Worm (Caenorhabditis elegans) whole organism, young adult: ENCODE measurements around the gene Y39G8B.13.
A peak's percentile ranks its signal among the peaks of the same experiment; 100 is the strongest.

Experiments used
- F10E7.11 ChIP-seq: sonication (generic microtip); optimal IDR thresholded peaks from 2 replicates; lab custom pipeline; 2017; ENCODE audit warnings: mild to moderate bottlenecking, missing genetic modification characterization, moderate library complexity, missing compliant biosample characterization
- F37B4.10 ChIP-seq: fragments of 200-800 bp; sonication (Bioruptor generic); IDR thresholded peaks from 2 replicates; pipeline ENCODE4 v1.3.6; 2022; ENCODE audit warnings: missing genetic modification characterization, missing compliant biosample characterization
- F39B2.1 ChIP-seq: fragments of 200-800 bp; sonication (Bioruptor generic); IDR thresholded peaks from 2 replicates; pipeline ENCODE4 v1.3.6; 2022; ENCODE audit warnings: missing genetic modification reagents, missing genetic modification characterization, missing compliant biosample characterization
- Y53F4B.3 ChIP-seq: fragments of 200-800 bp; sonication (Bioruptor generic); IDR thresholded peaks from 2 replicates; pipeline ENCODE4 v1.3.6; 2022; ENCODE audit warnings: missing genetic modification reagents, missing genetic modification characterization, missing compliant biosample characterization
- Y53G8AR.9 ChIP-seq: fragments of 200-800 bp; sonication (Bioruptor generic); conservative IDR thresholded peaks from 2 replicates; pipeline ENCODE4 v1.3.6; 2022; ENCODE audit warnings: missing genetic modification reagents, missing genetic modification characterization, missing compliant biosample characterization
- Y56A3A.18 ChIP-seq: fragments of 200-800 bp; sonication (Bioruptor generic); IDR thresholded peaks from 2 replicates; pipeline ENCODE4 v1.3.6; 2022; ENCODE audit warnings: missing genetic modification reagents, missing genetic modification characterization, missing compliant biosample characterization
- akir-1 ChIP-seq: fragments of 200-800 bp; sonication (Bioruptor generic); optimal IDR thresholded peaks from 2 replicates; lab custom pipeline; 2018; ENCODE audit warnings: mild to moderate bottlenecking, missing genetic modification characterization, moderate library complexity, missing compliant biosample characterization
- ama-1 ChIP-seq, 3 experiments: fragments of 150-350 bp in 1 of 3; sonication (generic microtip) in 2 of 3; optimal IDR thresholded peaks; 2 replicates each; lab custom pipeline; 2014 to 2018; ENCODE audit warnings: missing biosample characterization in 2 of 3, missing genetic modification characterization in 2 of 3, missing genetic modification reagents in 2 of 3
- aptf-2 ChIP-seq: fragments of 200-800 bp; sonication (Bioruptor generic); conservative IDR thresholded peaks from 2 replicates; pipeline ENCODE4 v1.3.6; 2022; ENCODE audit warnings: missing genetic modification reagents, missing genetic modification characterization, missing compliant biosample characterization
- atf-7 ChIP-seq: sonication (generic microtip); optimal IDR thresholded peaks from 2 replicates; lab custom pipeline; 2017; ENCODE audit warnings: mild to moderate bottlenecking, missing genetic modification characterization, missing compliant biosample characterization
- attf-3 ChIP-seq: fragments of 200-800 bp; sonication (Bioruptor generic); conservative IDR thresholded peaks from 2 replicates; pipeline ENCODE4 v1.3.6; 2022; ENCODE audit warnings: missing genetic modification reagents, missing genetic modification characterization, missing compliant biosample characterization
- attf-6 ChIP-seq: fragments of 200-800 bp; sonication (Bioruptor generic); IDR thresholded peaks from 2 replicates; pipeline ENCODE4 v1.3.6; 2022; ENCODE audit warnings: missing genetic modification reagents, missing genetic modification characterization, missing compliant biosample characterization
- ceh-79 ChIP-seq: sonication (generic microtip); optimal IDR thresholded peaks from 2 replicates; lab custom pipeline; 2017; ENCODE audit warnings: mild to moderate bottlenecking, missing genetic modification characterization, missing compliant biosample characterization
- die-1 ChIP-seq: sonication (generic microtip); optimal IDR thresholded peaks from 2 replicates; lab custom pipeline; 2016; ENCODE audit warnings: missing genotype, mild to moderate bottlenecking, missing genetic modification characterization, missing compliant biosample characterization
- dpl-1 ChIP-seq: fragments of 150-350 bp; optimal IDR thresholded peaks from 2 replicates; lab custom pipeline; 2014; ENCODE audit warnings: missing biosample characterization, missing genetic modification reagents, missing genetic modification characterization
- efl-1 ChIP-seq: fragments of 150-350 bp; optimal IDR thresholded peaks from 2 replicates; lab custom pipeline; 2014; ENCODE audit warnings: missing biosample characterization, missing genetic modification reagents, missing genetic modification characterization
- ekl-4 ChIP-seq: fragments of 200-800 bp; sonication (Bioruptor generic); IDR thresholded peaks from 2 replicates; pipeline ENCODE4 v1.3.6; 2022; ENCODE audit warnings: missing genetic modification reagents, missing genetic modification characterization, missing compliant biosample characterization
- hmg-1.2 ChIP-seq: fragments of 200-800 bp; sonication (Bioruptor generic); IDR thresholded peaks from 2 replicates; pipeline ENCODE4 v1.3.6; 2022; ENCODE audit warnings: missing genetic modification reagents, missing genetic modification characterization, missing compliant biosample characterization
- hrde-1 ChIP-seq: sonication (generic microtip); optimal IDR thresholded peaks from 2 replicates; lab custom pipeline; 2016; ENCODE audit warnings: missing genetic modification characterization, mild to moderate bottlenecking, missing compliant biosample characterization, moderate library complexity, missing genotype, missing genetic modification reagents, borderline replicate concordance
- hsf-1 ChIP-seq: fragments of 200-800 bp; sonication (Bioruptor generic); IDR thresholded peaks from 2 replicates; pipeline ENCODE4 v1.3.6; 2022; ENCODE audit warnings: missing genetic modification reagents, missing genetic modification characterization, missing compliant biosample characterization
- let-526 ChIP-seq: fragments of 200-800 bp; sonication (Bioruptor generic); IDR thresholded peaks from 2 replicates; pipeline ENCODE4 v1.3.6; 2022; ENCODE audit warnings: missing genetic modification reagents, missing genetic modification characterization, missing compliant biosample characterization
- let-607 ChIP-seq, 2 experiments: fragments of 200-800 bp in 1 of 2; sonication (Bioruptor generic) in 1 of 2; sonication (generic microtip) in 1 of 2; optimal IDR thresholded peaks; 2 replicates each; lab custom pipeline; 2016 to 2018; ENCODE audit warnings: mild to moderate bottlenecking in 2 of 2, missing compliant biosample characterization in 2 of 2, missing genetic modification characterization in 2 of 2, moderate library complexity in 2 of 2, missing genotype in 1 of 2
- lin-26 ChIP-seq: fragments of 200-800 bp; sonication (Bioruptor generic); IDR thresholded peaks from 2 replicates; pipeline ENCODE4 v1.3.6; 2022; ENCODE audit warnings: missing genetic modification reagents, missing genetic modification characterization, missing compliant biosample characterization
- lin-54 ChIP-seq: fragments of 200-800 bp; sonication (Bioruptor generic); optimal IDR thresholded peaks from 2 replicates; lab custom pipeline; 2018; ENCODE audit warnings: mild to moderate bottlenecking, missing genetic modification characterization, missing compliant biosample characterization
- lsy-27 ChIP-seq: sonication (generic microtip); optimal IDR thresholded peaks from 2 replicates; lab custom pipeline; 2017; ENCODE audit warnings: missing genetic modification characterization, mild to moderate bottlenecking, missing compliant biosample characterization, antibody characterized with exemption, missing genotype, borderline replicate concordance; ENCODE audit not compliant: insufficient read depth
- mxl-1 ChIP-seq: sonication (generic microtip); optimal IDR thresholded peaks from 2 replicates; lab custom pipeline; 2016; ENCODE audit warnings: missing genetic modification characterization, missing compliant biosample characterization
- nhr-179 ChIP-seq: sonication (generic microtip); optimal IDR thresholded peaks from 2 replicates; lab custom pipeline; 2016; ENCODE audit warnings: mild to moderate bottlenecking, missing genetic modification characterization, missing compliant biosample characterization
- nhr-80 ChIP-seq: sonication (generic microtip); optimal IDR thresholded peaks from 2 replicates; lab custom pipeline; 2016; ENCODE audit warnings: missing genetic modification characterization, missing compliant biosample characterization
- rcor-1 ChIP-seq: fragments of 200-800 bp; sonication (Bioruptor generic); IDR thresholded peaks from 2 replicates; pipeline ENCODE4 v1.3.6; 2022; ENCODE audit warnings: missing genetic modification reagents, missing genetic modification characterization, missing compliant biosample characterization
- snpc-4 ChIP-seq, 5 experiments: fragments of 150-350 bp in 1 of 5; sonication (generic microtip) in 4 of 5; optimal IDR thresholded peaks; 2 replicates each; lab custom pipeline; 2014 to 2018; ENCODE audit warnings: missing genetic modification characterization in 5 of 5, missing biosample characterization in 3 of 5, antibody characterized with exemption in 2 of 5, mild to moderate bottlenecking in 2 of 5, missing compliant biosample characterization in 2 of 5, missing genotype in 2 of 5, moderate library complexity in 2 of 5, missing genetic modification reagents in 1 of 5
- tlf-1 ChIP-seq: fragments of 200-800 bp; sonication (Bioruptor generic); optimal IDR thresholded peaks from 2 replicates; lab custom pipeline; 2018; ENCODE audit warnings: mild to moderate bottlenecking, missing genetic modification characterization, missing compliant biosample characterization
- zfh-2 ChIP-seq: fragments of 200-800 bp; sonication (Bioruptor generic); conservative IDR thresholded peaks from 2 replicates; pipeline ENCODE4 v1.3.6; 2022; ENCODE audit warnings: missing genetic modification reagents, missing genetic modification characterization, missing compliant biosample characterization
- ztf-18 ChIP-seq: sonication (generic microtip); optimal IDR thresholded peaks from 2 replicates; lab custom pipeline; 2016; ENCODE audit warnings: missing genotype, mild to moderate bottlenecking, missing genetic modification characterization, missing compliant biosample characterization
- ztf-26 ChIP-seq: sonication (generic microtip); optimal IDR thresholded peaks from 2 replicates; lab custom pipeline; 2017; ENCODE audit warnings: missing genetic modification characterization, missing compliant biosample characterization
- ztf-28 ChIP-seq: fragments of 200-800 bp; sonication (Bioruptor generic); IDR thresholded peaks from 2 replicates; pipeline ENCODE4 v1.3.6; 2022; ENCODE audit warnings: missing genetic modification reagents, missing genetic modification characterization, missing compliant biosample characterization

Gene Y39G8B.13

ce11 chrII:14014637-14015036 is 31.8 kb upstream of the Y39G8B.13 start:
- TF ChIP-seq F37B4.10 (GFP tag; lab: Robert Waterston, UW) = 0 out of 2 replicates have a peak, but pooled peaks have one; percentile 48
- no peak for TF ChIP-seq ekl-4 (GFP tag; lab: Robert Waterston, UW)
- TF ChIP-seq, all 124 proteins: peak for 1

ce11 chrII:14010656-14011376 is 28.0 kb upstream of the Y39G8B.13 start, which contains the start of gene F01D5.8:
Gene F01D5.8 (plus strand): TSS chrII:14010706.
- TF ChIP-seq attf-3 (GFP tag; lab: Robert Waterston, UW) (no peak), F10E7.11 (tag; lab: Kevin White, UChicago) (no peak), tlf-1 (GFP tag; lab: Kevin White, UChicago) (no peak), Y53G8AR.9 (GFP tag; lab: Robert Waterston, UW) (no peak), snpc-4 (GFP tag; optimal IDR thresholded peaks at IDR 0.05; lab: Kevin White, UChicago) (no peak), snpc-4 (tag; optimal IDR thresholded peaks at IDR 0.05; lab: Kevin White, UChicago) (peak; percentile 35 to 87 (median 74)), aptf-2 (GFP tag; lab: Robert Waterston, UW) (no peak), lin-54 (GFP tag; lab: Kevin White, UChicago) (no peak), attf-6 (GFP tag; lab: Robert Waterston, UW) (no peak), nhr-80 (tag; lab: Kevin White, UChicago) (peak; percentile 59), let-526 (GFP tag; lab: Robert Waterston, UW) (no peak), ztf-28 (no peak), F39B2.1 (GFP tag; lab: Robert Waterston, UW) (no peak), ama-1 (optimal IDR thresholded peaks at IDR 0.05; lab: Kevin White, UChicago) (no peak), ama-1 (GFP tag; optimal IDR thresholded peaks at IDR 0.05; lab: Kevin White, UChicago) (no peak), rcor-1 (no peak), lsy-27 (no peak), mxl-1 (tag; lab: Kevin White, UChicago) (no peak)

DNA sequence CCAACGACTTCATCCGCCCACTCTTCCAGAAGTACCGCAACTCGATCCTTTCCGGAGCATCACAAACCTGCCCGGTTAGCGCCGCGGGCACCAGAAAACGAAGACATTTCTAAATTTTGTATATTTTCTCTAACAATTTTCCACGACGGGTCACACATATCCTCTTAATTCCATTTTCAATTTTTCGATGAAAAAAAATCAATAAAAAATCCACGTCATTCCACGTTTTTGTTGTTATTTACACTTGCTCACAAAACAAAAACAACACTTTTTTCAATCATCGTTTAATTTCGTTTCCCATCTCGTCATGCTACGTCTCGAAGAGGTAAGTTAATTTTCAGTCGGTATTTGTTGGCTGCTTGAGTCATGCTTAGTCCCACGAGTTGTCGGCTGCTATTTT is 25.5 kb upstream of the Y39G8B.13 start, which contains the start of gene F01D5.7:
F01D5.7 (plus strand) TSS at position 301 of the 400 bp plus-strand sequence.
- no peak for TF ChIP-seq nhr-179

DNA sequence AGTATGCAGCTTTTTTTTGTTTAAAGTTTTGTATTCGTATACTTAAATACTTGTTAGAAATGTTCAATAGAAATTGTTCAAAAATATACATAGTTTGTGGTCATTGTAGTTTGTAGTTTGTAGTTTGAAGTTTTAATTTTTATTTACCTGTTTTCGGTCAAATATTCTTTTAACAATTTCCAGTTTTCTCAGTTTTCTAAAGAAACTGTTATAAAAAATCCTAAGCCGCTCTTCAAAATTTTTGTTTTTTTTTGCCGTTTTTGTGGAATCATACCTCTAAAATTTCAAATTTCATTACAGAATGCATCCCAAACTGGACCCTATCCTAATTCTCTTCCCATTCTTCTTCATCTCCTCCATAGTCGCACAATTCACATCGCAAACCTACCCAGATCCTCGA is 23.4 kb upstream of the Y39G8B.13 start, which contains the start of gene F01D5.6:
F01D5.6 (plus strand) TSS at position 301 of the 400 bp plus-strand sequence.
- TF ChIP-seq akir-1 (GFP tag; lab: Kevin White, UChicago) (no peak), ceh-79 (tag; lab: Kevin White, UChicago) (no peak), Y53G8AR.9 (GFP tag; lab: Robert Waterston, UW) (no peak), let-607 (tag; optimal IDR thresholded peaks at IDR 0.05; lab: Kevin White, UChicago) (no peak), ztf-26 (tag; lab: Kevin White, UChicago) (no peak)

ce11 chrII:14005183-14005582 is 22.3 kb upstream of the Y39G8B.13 start:
- TF ChIP-seq ztf-18 (tag; lab: Kevin White, UChicago) = no peak
- no peak for TF ChIP-seq Y53F4B.3 (GFP tag; lab: Robert Waterston, UW)
- TF ChIP-seq hmg-1.2 (GFP tag; lab: Robert Waterston, UW) = peak; percentile 62

- no peak for TF ChIP-seq efl-1 (GFP tag; lab: Kevin White, UChicago)
- no peak for TF ChIP-seq lin-26 (GFP tag; lab: Robert Waterston, UW)
- no peak for TF ChIP-seq hsf-1
- TF ChIP-seq die-1 (tag; lab: Kevin White, UChicago) = no peak
- no peak for TF ChIP-seq hrde-1 (tag; lab: Kevin White, UChicago)
- no peak for TF ChIP-seq atf-7 (tag; lab: Kevin White, UChicago)
- TF ChIP-seq Y56A3A.18 (GFP tag; lab: Robert Waterston, UW) = no peak
- no peak for TF ChIP-seq dpl-1 (GFP tag; lab: Kevin White, UChicago)
- TF ChIP-seq zfh-2 (GFP tag; lab: Robert Waterston, UW) = no peak; the same call in 1 of the 2 replicates
- TF ChIP-seq, all 124 proteins: peak for 0
Observed at ce11 chrII:14004770-14005169, 21.9 kb upstream of the Y39G8B.13 start.
